Worm (Caenorhabditis elegans) whole organism, L4 larva: Measurements from ENCODE around the gene dsl-3.
"Not testable (repeated sequence)": the region's sequence is repeated elsewhere in the genome, so short reads cannot be mapped to it uniquely, and the experiment has no call there.

Experiments
- F10B5.3 ChIP-seq: sonication (generic microtip); optimal IDR thresholded peaks from 2 replicates; lab custom pipeline; 2016; ENCODE audit warnings: mild to moderate bottlenecking, missing genetic modification characterization, missing compliant biosample characterization
- F26F4.8 ChIP-seq: fragments of 200-800 bp; sonication (Bioruptor generic); conservative IDR thresholded peaks from 2 replicates; pipeline ENCODE4 v1.3.6; 2022; ENCODE audit warnings: missing genetic modification characterization, missing compliant biosample characterization
- F44E2.7 ChIP-seq: fragments of 200-800 bp; sonication (Bioruptor generic); IDR thresholded peaks from 2 replicates; pipeline ENCODE4 v2.1.2; 2022; ENCODE audit warnings: missing genetic modification characterization, missing compliant biosample characterization
- F49E8.2 ChIP-seq: sonication (generic microtip); optimal IDR thresholded peaks from 2 replicates; lab custom pipeline; 2016; ENCODE audit warnings: missing compliant biosample characterization, mild to moderate bottlenecking, missing genetic modification characterization, borderline replicate concordance
- Y48G9A.11 ChIP-seq: fragments of 200-800 bp; sonication (Bioruptor generic); IDR thresholded peaks from 2 replicates; pipeline ENCODE4 v1.3.6; 2022; ENCODE audit warnings: missing genetic modification reagents, missing genetic modification characterization, missing compliant biosample characterization
- Y5F2A.4 ChIP-seq: fragments of 200-800 bp; sonication (Bioruptor generic); optimal IDR thresholded peaks from 2 replicates; lab custom pipeline; 2018; ENCODE audit warnings: mild to moderate bottlenecking, missing genetic modification characterization, missing compliant biosample characterization
- ZK546.5 ChIP-seq, 2 experiments: sonication (generic microtip); optimal IDR thresholded peaks; 2 replicates each; lab custom pipeline; 2017; ENCODE audit warnings: missing biosample characterization in 2 of 2, missing genetic modification characterization in 2 of 2
- aha-1 ChIP-seq: fragments of 150-350 bp; peaks from one replicate; lab custom pipeline; 2014; ENCODE audit warnings: missing biosample characterization, missing genetic modification characterization
- attf-4 ChIP-seq: sonication (generic microtip); optimal IDR thresholded peaks from 3 replicates; lab custom pipeline; 2017; ENCODE audit warnings: missing biosample characterization, missing genetic modification characterization
- ceh-32 ChIP-seq: sonication (generic microtip); optimal IDR thresholded peaks from 2 replicates; lab custom pipeline; 2016; ENCODE audit warnings: mild to moderate bottlenecking, missing genetic modification characterization, missing compliant biosample characterization; ENCODE audit not compliant: poor library complexity
- daf-16 ChIP-seq, 3 experiments: sonication (generic microtip); optimal IDR thresholded peaks; 2 replicates each; lab custom pipeline; 2016 to 2017; ENCODE audit warnings: missing genetic modification characterization in 3 of 3, missing genetic modification reagents in 3 of 3, mild to moderate bottlenecking in 2 of 3, missing compliant biosample characterization in 2 of 3, missing biosample characterization in 1 of 3, moderate library complexity in 1 of 3
- daf-8 ChIP-seq: fragments of 200-800 bp; sonication (Bioruptor generic); IDR thresholded peaks from 2 replicates; pipeline ENCODE4 v1.3.6; 2022; ENCODE audit warnings: missing genetic modification characterization, missing compliant biosample characterization
- dve-1 ChIP-seq: sonication (generic microtip); optimal IDR thresholded peaks from 2 replicates; lab custom pipeline; 2017; ENCODE audit warnings: antibody characterized with exemption, mild to moderate bottlenecking, missing genetic modification characterization, missing compliant biosample characterization; ENCODE audit not compliant: insufficient read depth
- gei-8 ChIP-seq: fragments of 200-800 bp; sonication (Bioruptor generic); optimal IDR thresholded peaks from 2 replicates; lab custom pipeline; 2018; ENCODE audit warnings: mild to moderate bottlenecking, missing genetic modification characterization, missing compliant biosample characterization
- hif-1 ChIP-seq, 2 experiments: sonication (generic microtip); optimal IDR thresholded peaks; 2 replicates each; lab custom pipeline; 2016 to 2017; ENCODE audit warnings: missing compliant biosample characterization in 2 of 2, missing genetic modification characterization in 2 of 2, missing genetic modification reagents in 2 of 2, missing genotype in 2 of 2, mild to moderate bottlenecking in 1 of 2
- hlh-30 ChIP-seq: sonication (generic microtip); optimal IDR thresholded peaks from 2 replicates; lab custom pipeline; 2017; ENCODE audit warnings: antibody characterized with exemption, mild to moderate bottlenecking, missing genetic modification characterization, missing compliant biosample characterization; ENCODE audit not compliant: insufficient read depth
- jun-1 ChIP-seq: fragments of 150-350 bp; optimal IDR thresholded peaks from 2 replicates; lab custom pipeline; 2014; ENCODE audit warnings: missing biosample characterization, missing genetic modification reagents, missing genetic modification characterization
- lin-38 ChIP-seq: fragments of 200-800 bp; sonication (Bioruptor generic); IDR thresholded peaks from 2 replicates; pipeline ENCODE4 v1.3.6; 2022; ENCODE audit warnings: missing genetic modification reagents, missing genetic modification characterization, missing compliant biosample characterization
- madf-9 ChIP-seq: fragments of 200-800 bp; sonication (Bioruptor generic); conservative IDR thresholded peaks from 2 replicates; pipeline ENCODE4 v1.3.6; 2022; ENCODE audit warnings: missing genetic modification reagents, missing genetic modification characterization, missing compliant biosample characterization
- mdl-1 ChIP-seq, 2 experiments: fragments of 150-350 bp in 1 of 2; sonication (generic microtip) in 1 of 2; optimal IDR thresholded peaks; 2 replicates each; lab custom pipeline; 2014 to 2017; ENCODE audit warnings: missing biosample characterization in 2 of 2, missing genetic modification characterization in 2 of 2
- mdt-29 ChIP-seq: fragments of 200-800 bp; sonication (Bioruptor generic); IDR thresholded peaks from 2 replicates; pipeline ENCODE4 v1.3.6; 2022; ENCODE audit warnings: missing genetic modification reagents, missing genetic modification characterization, missing compliant biosample characterization
- nhr-111 ChIP-seq: fragments of 200-800 bp; sonication (Bioruptor generic); optimal IDR thresholded peaks from 2 replicates; lab custom pipeline; 2018; ENCODE audit warnings: mild to moderate bottlenecking, missing genetic modification characterization, missing compliant biosample characterization
- nhr-28 ChIP-seq: fragments of 150-350 bp; optimal IDR thresholded peaks from 2 replicates; lab custom pipeline; 2014; ENCODE audit warnings: missing biosample characterization, missing genetic modification characterization
- pha-4 ChIP-seq, 2 experiments: fragments of 150-350 bp in 1 of 2; fragments of 200-800 bp in 1 of 2; sonication (Bioruptor generic) in 1 of 2; IDR thresholded peaks in 1 of 2; optimal IDR thresholded peaks in 1 of 2; 2 replicates each; pipeline versions ENCODE4 v1.3.6 to Lab custom; 2014 to 2022; ENCODE audit warnings: missing genetic modification characterization in 2 of 2, missing genetic modification reagents in 2 of 2, missing biosample characterization in 1 of 2, missing compliant biosample characterization in 1 of 2
- pqm-1 ChIP-seq: sonication (generic microtip); optimal IDR thresholded peaks from 2 replicates; lab custom pipeline; 2017; ENCODE audit warnings: missing biosample characterization, missing genetic modification characterization
- saeg-2 ChIP-seq: fragments of 200-800 bp; sonication (Bioruptor generic); IDR thresholded peaks from 2 replicates; pipeline ENCODE4 v1.3.6; 2022; ENCODE audit warnings: missing genetic modification reagents, missing genetic modification characterization, missing compliant biosample characterization
- set-16 ChIP-seq: fragments of 200-800 bp; sonication (Bioruptor generic); IDR thresholded peaks from 2 replicates; pipeline ENCODE4 v1.3.6; 2022; ENCODE audit warnings: missing genetic modification reagents, missing genetic modification characterization, missing compliant biosample characterization
- snpc-4 ChIP-seq: fragments of 150-350 bp; optimal IDR thresholded peaks from 2 replicates; lab custom pipeline; 2014; ENCODE audit warnings: missing biosample characterization, missing genetic modification characterization
- unc-130 ChIP-seq: sonication (generic microtip); optimal IDR thresholded peaks from 2 replicates; lab custom pipeline; 2016; ENCODE audit warnings: missing genetic modification reagents, missing genetic modification characterization, missing compliant biosample characterization
- unc-62 ChIP-seq, 3 experiments: fragments of 150-350 bp in 1 of 3; sonication (generic microtip); optimal IDR thresholded peaks in 2 of 3; peaks in 1 of 3; 1 replicate in 1 of 3; 2 replicates in 2 of 3; lab custom pipeline; 2014 to 2017; ENCODE audit warnings: missing biosample characterization in 3 of 3, missing genetic modification characterization in 3 of 3, missing genetic modification reagents in 3 of 3, missing genotype in 1 of 3
- zfp-2 ChIP-seq: sonication (generic microtip); optimal IDR thresholded peaks from 2 replicates; lab custom pipeline; 2016; ENCODE audit warnings: mild to moderate bottlenecking, missing genetic modification characterization, missing compliant biosample characterization
- zfp-3 ChIP-seq: fragments of 200-800 bp; sonication (Bioruptor generic); conservative IDR thresholded peaks from 2 replicates; pipeline ENCODE4 v1.3.6; 2022; ENCODE audit warnings: missing genetic modification reagents, missing genetic modification characterization, missing compliant biosample characterization
- zip-2 ChIP-seq: fragments of 150-350 bp; optimal IDR thresholded peaks from 2 replicates; lab custom pipeline; 2014; ENCODE audit warnings: missing biosample characterization, missing genetic modification characterization

Gene dsl-3

DNA sequence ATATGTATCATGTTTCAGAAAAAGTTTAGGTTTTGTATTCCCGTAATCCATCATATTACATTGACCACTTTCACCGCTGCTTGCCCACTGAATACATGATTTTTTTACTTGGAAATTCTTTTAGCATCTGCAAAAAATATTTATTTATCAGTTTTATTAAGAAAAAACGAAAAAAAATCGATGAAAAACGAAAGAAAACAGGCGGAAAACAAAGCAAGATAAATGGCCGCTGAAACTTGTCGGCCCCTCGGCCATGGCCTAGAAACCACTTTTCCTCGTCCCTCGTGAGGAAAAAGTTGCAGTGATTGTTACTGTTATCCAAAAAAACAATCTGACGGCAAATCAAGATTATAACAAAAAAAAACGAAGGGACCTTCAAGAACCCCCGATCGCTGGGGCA is at the start of gene dsl-3:
TSS of gene dsl-3 (plus strand) at position 301 of the 400 bp plus-strand sequence.
- not testable (repeated sequence) for TF ChIP-seq ZK546.5 (tag; optimal IDR thresholded peaks at IDR 0.05; lab: Kevin White, UChicago); dve-1 (tag; lab: Kevin White, UChicago); daf-8 (GFP tag; lab: Robert Waterston, UW)

DNA sequence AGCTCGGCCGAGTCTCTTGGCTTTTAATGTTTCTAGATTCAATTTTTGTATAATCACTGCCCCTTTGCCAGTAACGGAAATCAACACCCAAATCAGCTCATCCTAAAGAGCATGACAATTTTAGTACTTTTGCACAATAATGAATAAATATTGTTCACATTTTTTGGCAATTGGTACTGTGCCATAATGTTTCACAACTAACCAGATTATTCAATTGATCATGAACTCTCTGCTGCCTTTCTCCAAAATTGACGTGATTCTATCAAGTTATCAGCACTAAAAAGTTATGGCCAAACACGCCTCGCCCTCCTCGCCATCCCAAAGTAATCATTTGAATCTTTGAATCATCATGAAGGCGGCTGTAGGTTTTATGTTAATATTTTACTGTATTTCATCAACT is 48.2 kb upstream of the dsl-3 start, which contains the start of gene hpo-6:
TSS of gene hpo-6 (plus strand) at position 301 of the 400 bp plus-strand sequence.
- no peak for TF ChIP-seq nhr-28
- no peak for TF ChIP-seq ceh-32 (tag; lab: Kevin White, UChicago)
- TF ChIP-seq unc-62 (GFP tag; optimal IDR thresholded peaks at IDR 0.05 in 1 of 2; lab: Kevin White, UChicago): no peak
- no peak for TF ChIP-seq unc-62 (tag; optimal IDR thresholded peaks at IDR 0.05; lab: Kevin White, UChicago)
- TF ChIP-seq snpc-4 (tag; lab: Kevin White, UChicago): no peak
- peak; percentile 45 for TF ChIP-seq pqm-1 (tag; lab: Kevin White, UChicago)
- no peak for TF ChIP-seq set-16 (GFP tag; lab: Robert Waterston, UW)
- no peak for TF ChIP-seq saeg-2 (GFP tag; lab: Robert Waterston, UW)
- TF ChIP-seq madf-9 (GFP tag; lab: Robert Waterston, UW): no peak
- no peak for TF ChIP-seq daf-16 (GFP tag; optimal IDR thresholded peaks at IDR 0.05; lab: Kevin White, UChicago)
- TF ChIP-seq daf-16 (tag; optimal IDR thresholded peaks at IDR 0.05; lab: Kevin White, UChicago): peak; percentile 58
- TF ChIP-seq dve-1 (tag; lab: Kevin White, UChicago): no peak
- no peak for TF ChIP-seq zfp-3

DNA sequence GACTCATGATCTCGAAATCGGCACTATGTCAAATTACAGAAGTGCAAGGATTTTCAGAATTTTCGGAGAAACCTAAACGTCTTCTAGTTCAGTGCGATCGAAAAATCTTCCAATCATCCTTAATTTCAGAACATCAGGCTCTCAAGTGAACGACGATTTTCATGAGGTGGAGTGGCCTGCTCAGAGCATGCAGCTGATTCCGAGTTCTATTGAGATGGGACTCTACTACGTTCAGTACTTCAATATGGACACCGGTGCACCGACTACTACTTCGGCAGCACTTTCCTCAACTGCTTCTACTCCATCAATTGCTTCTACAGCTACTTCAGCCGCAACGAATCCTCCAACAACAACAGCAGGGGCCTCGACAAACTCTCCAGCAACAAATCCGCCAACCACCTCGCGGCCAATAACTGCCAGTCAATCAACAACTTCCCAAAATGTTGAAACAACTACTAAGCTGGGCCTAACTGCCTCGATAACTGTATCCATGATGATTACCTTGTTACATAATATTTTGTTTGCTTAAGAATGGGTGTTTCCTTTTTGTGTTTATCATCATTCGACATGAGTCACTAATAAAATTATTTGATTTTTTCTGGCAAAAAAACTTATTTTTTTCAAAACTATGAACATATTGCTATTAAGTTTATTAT is 46.5 kb upstream of the dsl-3 start, which contains the start of gene Y41D4B.15:
TSS of gene Y41D4B.15 (plus strand) at position 606 of the 656 bp plus-strand sequence.
- TF ChIP-seq unc-62 (GFP tag; optimal IDR thresholded peaks at IDR 0.05 in 1 of 2; lab: Kevin White, UChicago): peak in 1 of 2 experiments; percentile 91
- no peak for TF ChIP-seq unc-62 (tag; optimal IDR thresholded peaks at IDR 0.05; lab: Kevin White, UChicago)
- no peak for TF ChIP-seq pha-4 (GFP tag; IDR thresholded peaks at IDR 0.05; lab: Robert Waterston, UW)
- no peak for TF ChIP-seq pha-4 (tag; optimal IDR thresholded peaks at IDR 0.05; lab: Kevin White, UChicago)
- no peak for TF ChIP-seq daf-16 (GFP tag; optimal IDR thresholded peaks at IDR 0.05; lab: Kevin White, UChicago)
- peak; percentile 34 for TF ChIP-seq daf-16 (tag; optimal IDR thresholded peaks at IDR 0.05; lab: Kevin White, UChicago)
- TF ChIP-seq jun-1 (tag; lab: Kevin White, UChicago): no peak
- TF ChIP-seq set-16 (GFP tag; lab: Robert Waterston, UW): no peak
- TF ChIP-seq, all 104 proteins: peak for 2

DNA sequence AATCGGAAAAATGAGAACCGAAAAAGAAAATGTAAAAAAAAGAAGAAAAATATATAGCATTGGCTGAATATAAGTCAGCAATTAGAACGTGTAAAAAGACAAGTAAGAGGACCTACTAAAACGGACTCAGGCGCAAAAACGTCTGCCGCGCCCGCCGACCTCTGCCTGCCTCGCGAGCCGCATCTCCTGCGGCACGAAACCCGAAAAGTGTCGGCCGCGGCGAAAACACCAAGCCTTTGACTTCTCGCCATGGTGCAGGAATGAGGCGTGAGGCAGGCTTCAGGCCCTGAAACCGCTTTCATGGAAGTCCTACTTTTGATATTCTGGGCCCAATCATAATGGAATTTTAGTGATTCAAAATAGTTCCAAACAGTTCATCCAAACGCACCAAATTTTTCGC is 44.3 kb upstream of the dsl-3 start:
- TF ChIP-seq F26F4.8 (no peak), set-16 (GFP tag; lab: Robert Waterston, UW) (peak; percentile 90)

DNA sequence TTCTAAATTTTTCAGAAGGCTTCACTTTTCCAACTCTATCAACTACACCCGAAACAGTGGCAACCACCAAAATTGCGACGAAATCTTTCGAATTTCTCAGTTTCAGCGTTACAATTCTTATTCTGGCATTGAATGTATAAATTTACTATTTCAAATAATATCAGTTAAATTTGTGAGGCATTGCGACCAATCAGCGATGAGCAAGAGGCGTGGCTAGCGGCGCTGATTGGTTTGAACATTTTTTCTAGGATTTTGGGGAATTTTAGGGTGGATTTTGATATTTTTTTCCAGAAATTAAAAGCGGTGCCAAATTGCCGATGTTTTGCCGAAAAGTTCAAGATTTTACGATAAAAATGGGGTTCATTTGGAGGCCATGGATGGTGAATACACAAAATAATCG is 42.5 kb upstream of the dsl-3 start:
- TF ChIP-seq Y48G9A.11 (GFP tag; lab: Robert Waterston, UW): 0 out of 2 replicates have a peak, but pooled peaks have one; percentile 6
- TF ChIP-seq aha-1: peak; percentile 83
- TF ChIP-seq mdl-1 (tag; optimal IDR thresholded peaks at IDR 0.05; lab: Kevin White, UChicago): no peak

DNA sequence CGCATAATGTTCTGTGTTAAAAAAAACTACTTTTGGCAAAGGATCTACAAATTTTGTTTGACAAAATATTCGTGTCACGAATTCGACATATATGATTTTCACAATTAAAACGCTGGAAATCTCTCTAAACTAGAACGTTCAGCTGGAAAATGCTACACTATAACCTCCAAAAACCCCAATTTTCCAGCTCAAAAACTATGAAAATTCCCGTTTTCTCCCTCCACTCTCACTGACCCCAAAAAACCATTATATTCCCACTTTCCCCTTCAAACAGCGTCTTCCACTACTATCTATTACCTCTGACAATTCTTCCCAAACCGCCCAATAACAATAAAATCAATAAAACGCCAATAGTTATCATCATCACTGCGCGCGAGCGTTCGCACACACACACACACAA is 33.3 kb upstream of the dsl-3 start, which contains the start of gene Y41D4B.14:
TSS of gene Y41D4B.14 (plus strand) at position 301 of the 400 bp plus-strand sequence.
- TF ChIP-seq mdt-29 (GFP tag; lab: Robert Waterston, UW) (no peak), aha-1 (peak; percentile 0)

DNA sequence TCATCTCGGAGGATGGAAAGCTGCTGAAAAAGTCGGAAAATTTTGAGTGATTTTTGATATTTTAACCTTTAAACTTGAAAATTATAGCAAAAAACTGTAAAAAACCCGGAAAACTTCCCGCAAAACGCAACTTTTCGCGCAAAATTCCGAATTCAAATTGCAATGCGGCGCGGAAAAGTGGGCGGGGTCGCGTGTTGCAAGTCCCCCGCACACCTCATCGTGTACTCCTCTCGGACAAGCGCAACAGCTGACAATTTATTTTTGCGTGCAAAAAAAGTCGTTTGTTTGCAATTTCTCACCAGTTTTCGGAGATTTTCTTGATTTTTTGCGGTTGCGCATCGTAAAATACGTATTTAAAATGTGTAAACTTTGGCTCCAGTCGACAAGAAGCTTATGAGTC is 14.3 kb upstream of the dsl-3 start, which contains the start of gene npp-8:
TSS of gene npp-8 (minus strand) at position 23 of the 400 bp plus-strand sequence.
- TF ChIP-seq pqm-1 (tag; lab: Kevin White, UChicago) (peak; percentile 30), zip-2 (tag; lab: Kevin White, UChicago) (no peak), unc-130 (peak; percentile 93), F44E2.7 (GFP tag; lab: Robert Waterston, UW) (no peak), zfp-2 (tag; lab: Kevin White, UChicago) (peak; percentile 33), nhr-111 (GFP tag; lab: Kevin White, UChicago) (no peak), gei-8 (GFP tag; lab: Kevin White, UChicago) (peak; percentile 40), attf-4 (no peak), F10B5.3 (tag; lab: Kevin White, UChicago) (peak; percentile 33), F49E8.2 (tag; lab: Kevin White, UChicago) (peak; percentile 70), Y5F2A.4 (GFP tag; lab: Kevin White, UChicago) (no peak), dve-1 (tag; lab: Kevin White, UChicago) (peak; percentile 91), lin-38 (GFP tag; lab: Robert Waterston, UW) (peak; percentile 90), hif-1 (tag; optimal IDR thresholded peaks at IDR 0.05; lab: Kevin White, UChicago) (peak in 1 of 2 experiments; percentile 85), daf-16 (GFP tag; optimal IDR thresholded peaks at IDR 0.05; lab: Kevin White, UChicago) (peak; percentile 10 to 63), daf-16 (tag; optimal IDR thresholded peaks at IDR 0.05; lab: Kevin White, UChicago) (peak; percentile 45), madf-9 (GFP tag; lab: Robert Waterston, UW) (peak; percentile 78), hlh-30 (tag; lab: Kevin White, UChicago) (peak; percentile 90)
